Fruit fly (Drosophila melanogaster) Kc167 (cell line): ENCODE data around the gene CG8031.

Experiments used
- Sin3A ChIP-seq: fragments of >200 bp; optimal IDR thresholded peaks from 2 replicates; lab custom pipeline; 2018; ENCODE audit warnings: missing external identifiers
- h ChIP-seq: fragments of >200 bp; optimal IDR thresholded peaks from 3 replicates; lab custom pipeline; 2018; ENCODE audit warnings: missing external identifiers
- insv ChIP-seq: fragments of >200 bp; optimal IDR thresholded peaks from 3 replicates; lab custom pipeline; 2018; ENCODE audit warnings: missing external identifiers
- psq ChIP-seq: fragments of >200 bp; optimal IDR thresholded peaks from 2 replicates; lab custom pipeline; 2017; ENCODE audit warnings: missing external identifiers
- ttk ChIP-seq: sonication (Bioruptor generic); optimal IDR thresholded peaks from 2 replicates; lab custom pipeline; 2017; ENCODE audit warnings: missing external identifiers

DNA sequence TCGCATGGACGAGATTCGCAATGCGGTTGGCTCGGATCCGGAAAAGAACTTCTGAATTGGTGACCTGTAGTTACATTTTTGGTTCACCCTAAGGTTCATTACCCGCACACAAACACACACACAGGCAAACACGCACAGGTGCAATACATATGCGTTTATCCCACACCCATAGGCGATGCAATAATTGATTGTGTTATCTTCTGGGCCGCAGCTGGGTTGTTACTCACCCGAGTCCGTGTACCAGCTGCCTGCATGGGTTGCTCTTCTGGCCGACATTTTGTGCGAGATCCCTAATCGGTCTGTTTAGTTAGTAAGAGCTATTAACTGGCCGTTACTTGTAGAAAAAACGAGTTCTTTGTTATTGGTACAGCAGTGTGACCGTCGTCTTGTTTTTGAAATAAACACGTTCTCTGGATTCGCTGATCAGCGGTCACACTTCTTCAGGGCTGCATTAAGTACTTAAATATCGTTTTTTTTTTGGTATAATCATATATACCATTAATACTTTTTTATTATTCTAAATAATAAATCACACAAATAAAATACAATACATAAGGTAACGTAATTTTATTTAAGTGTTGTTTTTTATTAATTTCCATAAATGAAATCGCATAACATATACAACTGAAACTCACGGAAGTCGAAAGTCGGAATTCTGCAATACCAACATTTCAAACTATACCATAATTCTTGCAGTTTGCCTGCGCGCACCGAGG is at the start of gene CG8031:
- no peak for TF ChIP-seq h (lab: Kevin White, UChicago)
- TF ChIP-seq Sin3A (lab: Kevin White, UChicago), result no peak
- no peak for TF ChIP-seq insv (lab: Kevin White, UChicago)
- no peak for TF ChIP-seq ttk (lab: Kevin White, UChicago)
- TF ChIP-seq psq (lab: Kevin White, UChicago), result no peak
